Worm (Caenorhabditis elegans): ENCODE measurements around the gene hrpk-2.

The hrpk-2 gene

ce11 chrIII:7973201-7973767 lies 13.6 kb upstream of the hrpk-2 start, which contains the start of the genes eef-1B.1 and aco-2 (continued):
- TF ChIP-seq jun-1 (tag; optimal IDR thresholded peaks at IDR 0.05), result peak; percentile 68
- TF ChIP-seq pqm-1 (tag; optimal IDR thresholded peaks at IDR 0.05), result no peak
- TF ChIP-seq daf-12 (tag; optimal IDR thresholded peaks at IDR 0.05), result no peak
- peak; percentile 64; the same call in 1 of the 2 replicates for TF ChIP-seq pha-4 (GFP tag; IDR thresholded peaks at IDR 0.05)
- no peak for TF ChIP-seq pha-4 (tag; optimal IDR thresholded peaks at IDR 0.05)
- peak; percentile 95 for TF ChIP-seq nhr-6 (tag; optimal IDR thresholded peaks at IDR 0.05)
- TF ChIP-seq lsy-2 (tag; optimal IDR thresholded peaks at IDR 0.05), result peak; percentile 31 to 95
- peak; percentile 13 for TF ChIP-seq unc-130 (GFP tag; optimal IDR thresholded peaks at IDR 0.05)
- no peak for TF ChIP-seq spr-3 (GFP tag; optimal IDR thresholded peaks at IDR 0.05)
- no peak for TF ChIP-seq Y5F2A.4 (GFP tag; optimal IDR thresholded peaks at IDR 0.05)
- TF ChIP-seq nhr-25 (tag; optimal IDR thresholded peaks at IDR 0.05; ENCODE audit: borderline replicate concordance, insufficient read depth), result peak; percentile 73
- peak; percentile 99 for TF ChIP-seq aha-1 (tag)
- peak; percentile 12 for TF ChIP-seq zip-2 (tag; optimal IDR thresholded peaks at IDR 0.05)
- TF ChIP-seq ama-1 (optimal IDR thresholded peaks at IDR 0.05), result peak; percentile 81
- peak; percentile 78 for TF ChIP-seq ztf-7 (tag; optimal IDR thresholded peaks at IDR 0.05)
- TF ChIP-seq php-3 (GFP tag; IDR thresholded peaks at IDR 0.05), result peak; percentile 42; the same call in 1 of the 2 replicates
- TF ChIP-seq duxl-1 (tag; optimal IDR thresholded peaks at IDR 0.05; ENCODE audit: poor library complexity), result peak; percentile 90
- TF ChIP-seq madf-5 (GFP tag; IDR thresholded peaks at IDR 0.05), result no peak
- TF ChIP-seq lin-15B (tag; optimal IDR thresholded peaks at IDR 0.05), result no peak
- TF ChIP-seq rbr-2 (tag; optimal IDR thresholded peaks at IDR 0.05), result peak; percentile 89
- no peak for TF ChIP-seq nhr-111 (GFP tag; optimal IDR thresholded peaks at IDR 0.05)
- TF ChIP-seq dmd-6 (GFP tag; IDR thresholded peaks at IDR 0.05), result peak; percentile 86
- TF ChIP-seq nhr-28 (tag; optimal IDR thresholded peaks at IDR 0.05), result peak; percentile 84
- peak; percentile 78 for TF ChIP-seq ceh-20 (GFP tag; IDR thresholded peaks at IDR 0.05)
- peak; percentile 92 for TF ChIP-seq dpl-1 (GFP tag; optimal IDR thresholded peaks at IDR 0.05)
- no peak for TF ChIP-seq unc-39 (tag; optimal IDR thresholded peaks at IDR 0.05)
- TF ChIP-seq nhr-48 (tag; optimal IDR thresholded peaks at IDR 0.05), result peak; percentile 75
- peak; percentile 92 for TF ChIP-seq mes-2 (tag; optimal IDR thresholded peaks at IDR 0.05; ENCODE audit: poor library complexity, severe bottlenecking)
- TF ChIP-seq lin-13 (GFP tag; optimal IDR thresholded peaks at IDR 0.05), result peak; percentile 92
- TF ChIP-seq mxl-2 (GFP tag; conservative IDR thresholded peaks at IDR 0.05), result peak; percentile 71
- peak; percentile 92 for TF ChIP-seq hlh-30 (tag; optimal IDR thresholded peaks at IDR 0.05; ENCODE audit: insufficient read depth)
- peak; percentile 81 for TF ChIP-seq F37D6.2 (tag; optimal IDR thresholded peaks at IDR 0.05)
- TF ChIP-seq egl-43 (GFP tag; IDR thresholded peaks at IDR 0.05), result 0 out of 2 replicates have a peak, but pooled peaks have one; percentile 18
- peak; percentile 24 for TF ChIP-seq F49E8.2 (tag; optimal IDR thresholded peaks at IDR 0.05; ENCODE audit: borderline replicate concordance)
- peak; percentile 88 for TF ChIP-seq T20F7.1 (GFP tag; optimal IDR thresholded peaks at IDR 0.05)
- peak in 1 of 2 experiments; percentile 61 for TF ChIP-seq daf-16 (GFP tag; optimal IDR thresholded peaks at IDR 0.05)
- TF ChIP-seq daf-16 (tag; optimal IDR thresholded peaks at IDR 0.05), result peak; percentile 89
- TF ChIP-seq daf-8 (GFP tag; IDR thresholded peaks at IDR 0.05), result no peak
- no peak for TF ChIP-seq dmd-8 (GFP tag; IDR thresholded peaks at IDR 0.05)
- peak; percentile 72 for TF ChIP-seq spr-1 (tag; optimal IDR thresholded peaks at IDR 0.05)
- peak; percentile 94 for TF ChIP-seq dve-1 (tag; optimal IDR thresholded peaks at IDR 0.05; ENCODE audit: insufficient read depth)
- TF ChIP-seq vab-7 (GFP tag; IDR thresholded peaks at IDR 0.05), result 0 out of 2 replicates have a peak, but pooled peaks have one; percentile 7
- TF ChIP-seq zfp-2 (tag; optimal IDR thresholded peaks at IDR 0.05), result peak; percentile 35
- TF ChIP-seq aly-2 (tag; optimal IDR thresholded peaks at IDR 0.05), result no peak
- TF ChIP-seq zag-1 (tag; optimal IDR thresholded peaks at IDR 0.05), result no peak
- TF ChIP-seq nhr-102 (tag; optimal IDR thresholded peaks at IDR 0.05), result peak; percentile 88
- TF ChIP-seq sdz-12 (GFP tag; optimal IDR thresholded peaks at IDR 0.05), result no peak
- peak; percentile 56 to 71 for TF ChIP-seq hif-1 (tag; optimal IDR thresholded peaks at IDR 0.05)
- TF ChIP-seq mdl-1 (tag; optimal IDR thresholded peaks at IDR 0.05), result peak in 1 of 2 experiments; percentile 78
- no peak for TF ChIP-seq F26F4.8 (GFP tag; conservative IDR thresholded peaks at IDR 0.05)
